Worm (Caenorhabditis elegans) whole organism, midembryonic: ENCODE measurements around the gene C05B5.17.

Experiments used
- flt-1 ChIP-seq: fragments of 200-800 bp; sonication (Bioruptor generic); IDR thresholded peaks from 2 replicates; pipeline ENCODE4 v1.3.6; 2022; ENCODE audit warnings: missing genetic modification characterization, missing compliant biosample characterization
- klf-2 ChIP-seq: fragments of 200-800 bp; sonication (Bioruptor generic); conservative IDR thresholded peaks from 2 replicates; pipeline ENCODE4 v1.3.6; 2022; ENCODE audit warnings: missing genetic modification reagents, missing genetic modification characterization, missing compliant biosample characterization
- med-1 ChIP-seq: sonication (generic microtip); optimal IDR thresholded peaks from 2 replicates; lab custom pipeline; 2017; ENCODE audit warnings: missing genetic modification characterization, mild to moderate bottlenecking, missing compliant biosample characterization, antibody characterized with exemption, missing genetic modification reagents; ENCODE audit not compliant: insufficient read depth
- ztf-29 ChIP-seq: fragments of 200-800 bp; sonication (Bioruptor generic); IDR thresholded peaks from 2 replicates; pipeline ENCODE4 v1.3.6; 2022; ENCODE audit warnings: missing genetic modification reagents, missing genetic modification characterization, missing compliant biosample characterization

DNA sequence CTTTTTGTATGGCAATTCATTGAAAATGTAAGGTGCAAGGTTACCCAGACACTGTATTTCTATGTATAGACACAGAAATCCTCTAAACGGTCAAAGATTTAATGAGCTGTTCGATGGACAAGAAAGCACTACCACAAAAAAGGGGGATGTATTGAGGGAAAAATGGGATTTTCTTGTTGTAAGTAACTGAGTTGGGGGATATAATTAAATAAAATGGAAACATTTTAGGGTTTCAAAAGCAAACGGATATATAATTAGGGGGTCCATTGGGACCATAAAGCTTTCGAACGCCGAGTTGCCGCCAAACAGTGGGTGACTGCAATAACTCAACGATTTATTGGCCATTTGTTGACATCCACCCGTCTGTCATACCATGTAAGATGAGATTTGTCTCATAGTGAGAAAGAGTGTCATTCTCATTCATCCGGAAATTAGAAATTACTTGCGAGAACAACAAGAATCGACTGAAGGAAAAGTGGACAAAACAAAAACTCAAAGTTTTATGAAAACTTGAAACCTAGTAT is 17.0 kb downstream of the C05B5.17 start:
- no peak for TF ChIP-seq med-1
- no peak for TF ChIP-seq flt-1 (GFP tag; lab: Robert Waterston, UW)
- no peak for TF ChIP-seq klf-2 (GFP tag; lab: Robert Waterston, UW)
- no peak for TF ChIP-seq ztf-29 (GFP tag; lab: Robert Waterston, UW)
